Worm (Caenorhabditis elegans) whole organism, young adult: Measurements from ENCODE around the gene F56C4.4.

Experiments used
- B0019.2 ChIP-seq: fragments of 200-800 bp; sonication (Bioruptor generic); conservative IDR thresholded peaks from 2 replicates; pipeline ENCODE4 v1.3.6; 2022; ENCODE audit warnings: missing genetic modification reagents, missing genetic modification characterization, missing compliant biosample characterization
- ama-1 ChIP-seq, 3 experiments: fragments of 150-350 bp in 1 of 3; sonication (generic microtip) in 2 of 3; optimal IDR thresholded peaks; 2 replicates each; lab custom pipeline; 2014 to 2018; ENCODE audit warnings: missing biosample characterization in 2 of 3, missing genetic modification characterization in 2 of 3, missing genetic modification reagents in 2 of 3
- athp-1 ChIP-seq: sonication (generic microtip); optimal IDR thresholded peaks from 2 replicates; lab custom pipeline; 2017; ENCODE audit warnings: mild to moderate bottlenecking, missing genetic modification characterization, missing compliant biosample characterization
- dpl-1 ChIP-seq: fragments of 150-350 bp; optimal IDR thresholded peaks from 2 replicates; lab custom pipeline; 2014; ENCODE audit warnings: missing biosample characterization, missing genetic modification reagents, missing genetic modification characterization
- lsl-1 ChIP-seq: fragments of 200-800 bp; sonication (Bioruptor generic); optimal IDR thresholded peaks from 2 replicates; lab custom pipeline; 2018; ENCODE audit warnings: mild to moderate bottlenecking, missing genetic modification characterization, moderate library complexity, missing compliant biosample characterization
- madf-10 ChIP-seq: sonication (generic microtip); optimal IDR thresholded peaks from 2 replicates; lab custom pipeline; 2016; ENCODE audit warnings: mild to moderate bottlenecking, missing genetic modification characterization, missing compliant biosample characterization
- rec-8 ChIP-seq, 2 experiments: sonication (generic microtip); optimal IDR thresholded peaks; 2 replicates each; lab custom pipeline; 2016; ENCODE audit warnings: mild to moderate bottlenecking in 2 of 2, missing genetic modification characterization in 2 of 2, missing genetic modification reagents in 2 of 2, missing genotype in 2 of 2, missing biosample characterization in 1 of 2, missing compliant biosample characterization in 1 of 2, moderate library complexity in 1 of 2
- sea-2 ChIP-seq: fragments of 200-800 bp; sonication (Bioruptor generic); IDR thresholded peaks from 2 replicates; pipeline ENCODE4 v1.3.6; 2022; ENCODE audit warnings: missing genetic modification characterization, missing compliant biosample characterization
- tbx-9 ChIP-seq: sonication (generic microtip); optimal IDR thresholded peaks from 2 replicates; lab custom pipeline; 2016; ENCODE audit warnings: borderline replicate concordance, missing genetic modification characterization, inconsistent platforms, missing compliant biosample characterization
- zfh-2 ChIP-seq: fragments of 200-800 bp; sonication (Bioruptor generic); conservative IDR thresholded peaks from 2 replicates; pipeline ENCODE4 v1.3.6; 2022; ENCODE audit warnings: missing genetic modification reagents, missing genetic modification characterization, missing compliant biosample characterization

- TF ChIP-seq lsl-1 (no peak), madf-10 (tag; lab: Kevin White, UChicago) (no peak), B0019.2 (GFP tag; lab: Robert Waterston, UW) (no peak), sea-2 (GFP tag; lab: Robert Waterston, UW) (no peak), dpl-1 (no peak), zfh-2 (GFP tag; lab: Robert Waterston, UW) (no peak), tbx-9 (tag; lab: Kevin White, UChicago) (no peak), ama-1 (optimal IDR thresholded peaks at IDR 0.05; lab: Kevin White, UChicago) (no peak), ama-1 (GFP tag; optimal IDR thresholded peaks at IDR 0.05; lab: Kevin White, UChicago) (no peak), athp-1 (tag; lab: Kevin White, UChicago) (no peak), rec-8 (tag; optimal IDR thresholded peaks at IDR 0.05; lab: Kevin White, UChicago) (no peak)
Observed at ce11 chrIV:10602644-10603043, 28.4 kb downstream of the F56C4.4 start, which contains the start of gene R09H10.2.
